Fruit fly (Drosophila melanogaster) whole organism, embryonic: ENCODE results near the gene CG42591.

ENCODE experiments used
- Ada2b ChIP-seq: fragments of 200-800 bp; sonication (Bioruptor generic); IDR thresholded peaks from 2 replicates; pipeline ENCODE4 v1.3.6; 2022; ENCODE audit warnings: missing biosample characterization, missing genetic modification characterization
- Adf1 ChIP-seq: fragments of 200-800 bp; sonication (Bioruptor generic); IDR thresholded peaks from 2 replicates; pipeline ENCODE4 v1.3.6; 2022; ENCODE audit warnings: missing biosample characterization, missing genetic modification characterization
- C15 ChIP-seq: fragments of 200-800 bp; sonication (Bioruptor generic); IDR thresholded peaks from 3 replicates; pipeline ENCODE4 v1.3.6; 2022; ENCODE audit warnings: missing biosample characterization, missing genetic modification characterization
- CG10209 ChIP-seq: fragments of 200-800 bp; sonication (Bioruptor generic); optimal IDR thresholded peaks from 3 replicates; lab custom pipeline; 2017; ENCODE audit warnings: missing biosample characterization, mild to moderate bottlenecking, missing genetic modification characterization, missing genetic modification reagents
- CG10321 ChIP-seq: fragments of 200-800 bp; sonication (Bioruptor generic); IDR thresholded peaks from 2 replicates; pipeline ENCODE4 v1.3.6; 2022; ENCODE audit warnings: missing biosample characterization, missing genetic modification characterization
- CG10979 ChIP-seq: fragments of 200-800 bp; sonication (Bioruptor generic); optimal IDR thresholded peaks from 2 replicates; lab custom pipeline; 2018; ENCODE audit warnings: missing biosample characterization, mild to moderate bottlenecking, missing genetic modification characterization, moderate library complexity
- CG11398 ChIP-seq: fragments of 200-800 bp; sonication (Bioruptor generic); optimal IDR thresholded peaks from 2 replicates; lab custom pipeline; 2016; ENCODE audit warnings: missing biosample characterization, missing genetic modification characterization
- CG1233 ChIP-seq: fragments of 200-800 bp; sonication (Bioruptor generic); optimal IDR thresholded peaks from 4 replicates; lab custom pipeline; 2018; ENCODE audit warnings: missing biosample characterization, mild to moderate bottlenecking, missing genetic modification characterization
- CG13123 ChIP-seq: fragments of 200-800 bp; sonication (Bioruptor generic); optimal IDR thresholded peaks from 2 replicates; lab custom pipeline; 2016; ENCODE audit warnings: missing biosample characterization, missing genetic modification characterization
- CG14710 ChIP-seq: fragments of 200-800 bp; sonication (Bioruptor generic); optimal IDR thresholded peaks from 3 replicates; lab custom pipeline; 2019; ENCODE audit warnings: missing biosample characterization, mild to moderate bottlenecking, missing genetic modification characterization, moderate library complexity
- CG17328 ChIP-seq: fragments of 200-800 bp; sonication (Bioruptor generic); IDR thresholded peaks from 2 replicates; pipeline ENCODE4 v1.3.6; 2022; ENCODE audit warnings: missing biosample characterization, missing genetic modification characterization
- CG17361 ChIP-seq: fragments of 200-800 bp; sonication (Bioruptor generic); IDR thresholded peaks from 3 replicates; pipeline ENCODE4 v1.3.6; 2022; ENCODE audit warnings: missing biosample characterization, missing genetic modification characterization
- CG33213 ChIP-seq: fragments of 200-800 bp; sonication (Bioruptor generic); optimal IDR thresholded peaks from 3 replicates; lab custom pipeline; 2016; ENCODE audit warnings: missing biosample characterization, missing genetic modification characterization
- CG3847 ChIP-seq: fragments of 200-800 bp; sonication (Bioruptor generic); IDR thresholded peaks from 2 replicates; pipeline ENCODE4 v1.3.6; 2022; ENCODE audit warnings: missing biosample characterization, missing genetic modification characterization
- CG3995 ChIP-seq: fragments of 200-800 bp; sonication (Bioruptor generic); optimal IDR thresholded peaks from 3 replicates; lab custom pipeline; 2016; ENCODE audit warnings: missing biosample characterization, missing genetic modification characterization
- CG4404 ChIP-seq: fragments of 200-800 bp; sonication (Bioruptor generic); IDR thresholded peaks from 2 replicates; pipeline ENCODE4 v1.3.6; 2022; ENCODE audit warnings: missing biosample characterization, missing genetic modification characterization
- CG4707 ChIP-seq: fragments of 200-800 bp; sonication (Bioruptor generic); optimal IDR thresholded peaks from 2 replicates; lab custom pipeline; 2018; ENCODE audit warnings: missing biosample characterization, mild to moderate bottlenecking, missing genetic modification characterization, moderate library complexity
- CG4820 ChIP-seq: fragments of 200-800 bp; sonication (Bioruptor generic); optimal IDR thresholded peaks from 3 replicates; lab custom pipeline; 2016; ENCODE audit warnings: missing biosample characterization, missing genetic modification characterization
- CG8924 ChIP-seq: fragments of 200-800 bp; optimal IDR thresholded peaks from 3 replicates; lab custom pipeline; 2019; ENCODE audit warnings: missing biosample characterization, mild to moderate bottlenecking, missing genetic modification characterization, moderate library complexity
- CG9797 ChIP-seq: fragments of 200-800 bp; sonication (Bioruptor generic); optimal IDR thresholded peaks from 3 replicates; lab custom pipeline; 2018; ENCODE audit warnings: missing biosample characterization, mild to moderate bottlenecking, missing genetic modification characterization
- CG9817 ChIP-seq: fragments of 200-800 bp; sonication (Bioruptor generic); optimal IDR thresholded peaks from 2 replicates; lab custom pipeline; 2018; ENCODE audit warnings: missing biosample characterization, mild to moderate bottlenecking, missing genetic modification characterization, moderate library complexity
- D ChIP-seq, 2 experiments: fragments of 200-800 bp in 1 of 2; fragments of >200 bp in 1 of 2; sonication (Bioruptor generic) in 1 of 2; optimal IDR thresholded peaks; 2 replicates in 1 of 2; 3 replicates in 1 of 2; lab custom pipeline; 2017; ENCODE audit warnings: mild to moderate bottlenecking in 1 of 2, missing biosample characterization in 1 of 2, missing genetic modification characterization in 1 of 2, missing genetic modification reagents in 1 of 2
- Dbx ChIP-seq: fragments of 200-800 bp; sonication (Bioruptor generic); IDR thresholded peaks from 3 replicates; pipeline ENCODE4 v1.3.6; 2022; ENCODE audit warnings: missing biosample characterization, missing genetic modification characterization
- Fer3 ChIP-seq: fragments of 200-800 bp; sonication (Bioruptor generic); optimal IDR thresholded peaks from 2 replicates; lab custom pipeline; 2018; ENCODE audit warnings: missing biosample characterization, mild to moderate bottlenecking, missing genetic modification characterization, moderate library complexity
- HmgZ ChIP-seq: fragments of 200-800 bp; sonication (Bioruptor generic); optimal IDR thresholded peaks from 2 replicates; lab custom pipeline; 2018; ENCODE audit warnings: missing biosample characterization, mild to moderate bottlenecking, missing genetic modification characterization
- Hsf ChIP-seq: fragments of 200-800 bp; sonication (Bioruptor generic); optimal IDR thresholded peaks from 3 replicates; lab custom pipeline; 2016; ENCODE audit warnings: missing biosample characterization, missing genetic modification characterization
- Med ChIP-seq: fragments of 200-800 bp; sonication (Bioruptor generic); peaks from one replicate; lab custom pipeline; 2016; ENCODE audit warnings: missing biosample characterization, missing genetic modification characterization, mild to moderate bottlenecking, inconsistent platforms, moderate library complexity
- Myb ChIP-seq: fragments of 200-800 bp; sonication (Bioruptor generic); optimal IDR thresholded peaks from 2 replicates; lab custom pipeline; 2016; ENCODE audit warnings: missing biosample characterization, missing genetic modification characterization
- Oli ChIP-seq: fragments of 200-800 bp; sonication (Bioruptor generic); optimal IDR thresholded peaks from 2 replicates; lab custom pipeline; 2018; ENCODE audit warnings: missing biosample characterization, mild to moderate bottlenecking, missing genetic modification characterization, moderate library complexity
- Opbp ChIP-seq: fragments of 200-800 bp; sonication (Bioruptor generic); IDR thresholded peaks from 3 replicates; pipeline ENCODE4 v1.3.6; 2022; ENCODE audit warnings: missing biosample characterization, missing genetic modification characterization; ENCODE audit not compliant: partially characterized antibody
- Poxn ChIP-seq: fragments of 200-800 bp; sonication (Bioruptor generic); IDR thresholded peaks from 2 replicates; pipeline ENCODE4 v1.3.6; 2022; ENCODE audit warnings: missing biosample characterization, missing genetic modification characterization
- Side ChIP-seq: fragments of 200-800 bp; sonication (Bioruptor generic); optimal IDR thresholded peaks from 2 replicates; lab custom pipeline; 2016; ENCODE audit warnings: missing biosample characterization, missing genetic modification characterization
- Sox100B ChIP-seq: fragments of 200-800 bp; sonication (Bioruptor generic); optimal IDR thresholded peaks from 3 replicates; lab custom pipeline; 2018; ENCODE audit warnings: missing biosample characterization, mild to moderate bottlenecking, missing genetic modification characterization
- Sox102F ChIP-seq: fragments of 200-800 bp; sonication (Bioruptor generic); optimal IDR thresholded peaks from 2 replicates; lab custom pipeline; 2018; ENCODE audit warnings: missing biosample characterization, mild to moderate bottlenecking, missing genetic modification characterization, moderate library complexity
- Sry-β ChIP-seq: fragments of 200-800 bp; sonication (Bioruptor generic); optimal IDR thresholded peaks from 2 replicates; lab custom pipeline; 2018; ENCODE audit warnings: missing biosample characterization, mild to moderate bottlenecking, missing genetic modification characterization, moderate library complexity
- al ChIP-seq: fragments of 200-800 bp; sonication (Bioruptor generic); IDR thresholded peaks from 2 replicates; pipeline ENCODE4 v1.3.6; 2022; ENCODE audit warnings: missing biosample characterization, missing genetic modification characterization
- br ChIP-seq: fragments of >200 bp; optimal IDR thresholded peaks from 2 replicates; lab custom pipeline; 2017
- bsh ChIP-seq, 2 experiments: fragments of 200-800 bp; sonication (Bioruptor generic); optimal IDR thresholded peaks; 2 replicates each; lab custom pipeline; 2017 to 2018; ENCODE audit warnings: mild to moderate bottlenecking in 2 of 2, missing biosample characterization in 2 of 2, missing genetic modification characterization in 2 of 2, moderate library complexity in 1 of 2
- dmrt99B ChIP-seq: fragments of 200-800 bp; sonication (Bioruptor generic); optimal IDR thresholded peaks from 2 replicates; lab custom pipeline; 2018; ENCODE audit warnings: missing biosample characterization, mild to moderate bottlenecking, missing genetic modification characterization, moderate library complexity
- eve ChIP-seq, 2 experiments: fragments of >200 bp; optimal IDR thresholded peaks; 2 replicates each; lab custom pipeline; 2017; ENCODE audit warnings: missing biosample characterization in 2 of 2, missing genetic modification characterization in 2 of 2
- fd102C ChIP-seq: fragments of 200-800 bp; sonication (Bioruptor generic); optimal IDR thresholded peaks from 2 replicates; lab custom pipeline; 2018; ENCODE audit warnings: missing biosample characterization, mild to moderate bottlenecking, missing genetic modification characterization, moderate library complexity
- fu2 ChIP-seq: fragments of 200-800 bp; sonication (Bioruptor generic); optimal IDR thresholded peaks from 2 replicates; lab custom pipeline; 2016; ENCODE audit warnings: missing biosample characterization, missing genetic modification characterization
- hth ChIP-seq: fragments of >200 bp; optimal IDR thresholded peaks from 2 replicates; lab custom pipeline; 2017; ENCODE audit warnings: inconsistent platforms
- luna ChIP-seq: fragments of 200-800 bp; sonication (Bioruptor generic); optimal IDR thresholded peaks from 2 replicates; lab custom pipeline; 2016; ENCODE audit warnings: missing biosample characterization, missing genetic modification characterization
- odd ChIP-seq: fragments of 200-800 bp; sonication (Bioruptor generic); optimal IDR thresholded peaks from 2 replicates; lab custom pipeline; 2017; ENCODE audit warnings: missing biosample characterization, mild to moderate bottlenecking, missing genetic modification characterization
- peb ChIP-seq: fragments of 200-800 bp; sonication (Bioruptor generic); IDR thresholded peaks from 2 replicates; pipeline ENCODE4 v1.3.6; 2022; ENCODE audit warnings: missing biosample characterization, missing genetic modification characterization
- ranshi ChIP-seq: fragments of 200-800 bp; sonication (Bioruptor generic); IDR thresholded peaks from 2 replicates; pipeline ENCODE4 v1.3.6; 2022; ENCODE audit warnings: missing biosample characterization, missing genetic modification characterization
- sens ChIP-seq: fragments of 200-800 bp; sonication (Bioruptor generic); peaks from one replicate; lab custom pipeline; 2016; ENCODE audit warnings: missing biosample characterization, missing genetic modification characterization
- sob ChIP-seq: fragments of 200-800 bp; sonication (Bioruptor generic); IDR thresholded peaks from 2 replicates; pipeline ENCODE4 v1.3.6; 2022; ENCODE audit warnings: missing biosample characterization, missing genetic modification characterization
- sr ChIP-seq: fragments of 200-800 bp; sonication (Bioruptor generic); IDR thresholded peaks from 3 replicates; pipeline ENCODE4 v1.3.6; 2022; ENCODE audit warnings: missing biosample characterization, missing genetic modification characterization
- trh ChIP-seq: fragments of 200-800 bp; sonication (Bioruptor generic); optimal IDR thresholded peaks from 2 replicates; lab custom pipeline; 2016; ENCODE audit warnings: missing biosample characterization, missing genetic modification characterization
- vfl ChIP-seq: fragments of 200-800 bp; sonication (Bioruptor generic); optimal IDR thresholded peaks from 2 replicates; lab custom pipeline; 2016; ENCODE audit warnings: missing biosample characterization, missing genetic modification characterization
- wek ChIP-seq: fragments of 200-800 bp; sonication (Bioruptor generic); optimal IDR thresholded peaks from 3 replicates; lab custom pipeline; 2018; ENCODE audit warnings: missing biosample characterization, mild to moderate bottlenecking, missing genetic modification characterization, moderate library complexity

Gene CG42591

dm6 chr3L:8093553-8093952 lies 23.8 kb upstream of the CG42591 start (continued):
- TF ChIP-seq peb (GFP tag; lab: Robert Waterston, UW) (no peak), CG11398 (no peak), br (lab: Kevin White, UChicago) (no peak), Sry-β (GFP tag; lab: Kevin White, UChicago) (no peak), wek (GFP tag; lab: Kevin White, UChicago) (peak; percentile 89), luna (GFP tag; lab: Kevin White, UChicago) (no peak), CG17361 (no peak), al (no peak), CG4820 (GFP tag; lab: Kevin White, UChicago) (no peak), Sox102F (GFP tag; lab: Kevin White, UChicago) (no peak), CG9797 (GFP tag; lab: Kevin White, UChicago) (no peak), CG17328 (GFP tag; lab: Robert Waterston, UW) (no peak), eve (GFP tag; optimal IDR thresholded peaks at IDR 0.05; lab: Kevin White, UChicago) (peak in 1 of 2 experiments; percentile 60), sob (GFP tag; lab: Robert Waterston, UW) (peak; percentile 24; the same call in 1 of the 2 replicates), Dbx (GFP tag; lab: Robert Waterston, UW) (no peak), Fer3 (tag; lab: Kevin White, UChicago) (peak; percentile 36), odd (GFP tag; lab: Kevin White, UChicago) (no peak), Oli (tag; lab: Kevin White, UChicago) (no peak), Poxn (GFP tag; lab: Robert Waterston, UW) (no peak), trh (GFP tag; lab: Kevin White, UChicago) (no peak), CG3847 (GFP tag; lab: Robert Waterston, UW) (no peak), Side (GFP tag; lab: Kevin White, UChicago) (no peak), ranshi (no peak), Adf1 (no peak; the same call in 1 of the 2 replicates), sens (GFP tag; lab: Kevin White, UChicago) (no peak), CG8924 (no peak), CG4707 (GFP tag; lab: Kevin White, UChicago) (no peak), Myb (GFP tag; lab: Kevin White, UChicago) (no peak), Med (GFP tag; lab: Kevin White, UChicago) (peak; percentile 73), CG33213 (GFP tag; lab: Kevin White, UChicago) (no peak), bsh (GFP tag; optimal IDR thresholded peaks at IDR 0.05; lab: Kevin White, UChicago) (peak in 1 of 2 experiments; percentile 17), CG10321 (no peak), Hsf (GFP tag; lab: Kevin White, UChicago) (no peak), fd102C (GFP tag; lab: Kevin White, UChicago) (no peak), dmrt99B (tag; lab: Kevin White, UChicago) (no peak), CG3995 (GFP tag; lab: Kevin White, UChicago) (no peak), CG9817 (no peak), Opbp (GFP tag; lab: Robert Waterston, UW) (no peak), CG4404 (no peak), vfl (no peak), CG14710 (no peak), CG13123 (GFP tag; lab: Kevin White, UChicago) (no peak), sr (no peak), HmgZ (peak; percentile 51), CG10979 (no peak), CG1233 (GFP tag; lab: Kevin White, UChicago) (no peak), hth (lab: Kevin White, UChicago) (no peak), CG10209 (GFP tag; lab: Kevin White, UChicago) (peak; percentile 15), Sox100B (GFP tag; lab: Kevin White, UChicago) (no peak), Ada2b (GFP tag; lab: Robert Waterston, UW) (no peak), C15 (GFP tag; lab: Robert Waterston, UW) (no peak), fu2 (GFP tag; lab: Kevin White, UChicago) (no peak), D (optimal IDR thresholded peaks at IDR 0.05; lab: Kevin White, UChicago) (no peak), D (GFP tag; optimal IDR thresholded peaks at IDR 0.05; lab: Kevin White, UChicago) (no peak)
